Worm (Caenorhabditis elegans) whole organism, midembryonic: Measurements from ENCODE around the gene tbc-17.

Source experiments
- T22C8.4 ChIP-seq: fragments of 200-800 bp; sonication (Bioruptor generic); IDR thresholded peaks from 2 replicates; pipeline ENCODE4 v1.3.6; 2022; ENCODE audit warnings: missing genetic modification characterization, missing compliant biosample characterization
- flt-1 ChIP-seq: fragments of 200-800 bp; sonication (Bioruptor generic); IDR thresholded peaks from 2 replicates; pipeline ENCODE4 v1.3.6; 2022; ENCODE audit warnings: missing genetic modification characterization, missing compliant biosample characterization
- klf-2 ChIP-seq: fragments of 200-800 bp; sonication (Bioruptor generic); conservative IDR thresholded peaks from 2 replicates; pipeline ENCODE4 v1.3.6; 2022; ENCODE audit warnings: missing genetic modification reagents, missing genetic modification characterization, missing compliant biosample characterization
- med-1 ChIP-seq: sonication (generic microtip); optimal IDR thresholded peaks from 2 replicates; lab custom pipeline; 2017; ENCODE audit warnings: missing genetic modification characterization, mild to moderate bottlenecking, missing compliant biosample characterization, antibody characterized with exemption, missing genetic modification reagents; ENCODE audit not compliant: insufficient read depth
- ref-1 ChIP-seq: fragments of 200-800 bp; sonication (Bioruptor generic); conservative IDR thresholded peaks from 2 replicates; pipeline ENCODE4 v1.3.6; 2022; ENCODE audit warnings: missing genetic modification reagents, missing genetic modification characterization, missing compliant biosample characterization
- tab-1 ChIP-seq: fragments of 200-800 bp; sonication (Bioruptor generic); IDR thresholded peaks from 2 replicates; pipeline ENCODE4 v1.3.6; 2022; ENCODE audit warnings: missing genetic modification characterization, missing compliant biosample characterization
- ztf-23 ChIP-seq: fragments of 200-800 bp; sonication (Bioruptor generic); IDR thresholded peaks from 2 replicates; pipeline ENCODE4 v1.3.6; 2022; ENCODE audit warnings: missing genetic modification reagents, missing genetic modification characterization, missing compliant biosample characterization
- ztf-29 ChIP-seq: fragments of 200-800 bp; sonication (Bioruptor generic); IDR thresholded peaks from 2 replicates; pipeline ENCODE4 v1.3.6; 2022; ENCODE audit warnings: missing genetic modification reagents, missing genetic modification characterization, missing compliant biosample characterization

DNA sequence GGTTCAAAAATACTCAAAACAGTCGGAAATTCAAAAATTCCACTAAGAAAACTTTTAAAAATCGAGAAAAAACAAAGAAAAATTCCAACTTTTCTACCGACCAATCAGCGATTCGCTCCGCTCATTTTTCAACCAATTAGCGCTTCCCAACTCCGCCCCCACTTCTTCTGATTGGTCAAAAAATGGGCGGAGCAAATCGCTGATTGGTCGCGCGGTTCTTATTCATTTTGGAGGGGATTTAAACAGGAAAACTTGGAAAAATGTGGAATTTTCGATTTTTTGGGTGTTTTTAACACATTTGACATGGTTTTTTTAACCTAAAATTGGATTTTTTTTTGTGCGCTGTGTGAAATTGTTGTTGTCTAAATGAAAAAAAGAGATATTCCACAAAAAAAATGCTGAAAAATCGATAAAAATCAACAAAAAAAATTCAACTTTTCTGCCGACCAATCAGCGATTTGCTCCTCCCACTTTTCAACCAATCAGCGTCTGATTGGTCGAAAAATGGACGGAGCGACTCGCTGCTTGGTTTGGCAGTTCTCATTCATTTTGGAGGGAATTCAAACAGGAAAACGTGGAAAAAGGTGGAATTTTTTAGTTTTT, 28.6 kb downstream of the tbc-17 start:
- TF ChIP-seq klf-2 (GFP tag; lab: Robert Waterston, UW) (no peak), ztf-29 (no peak), T22C8.4 (GFP tag; lab: Robert Waterston, UW) (no peak), tab-1 (GFP tag; lab: Robert Waterston, UW) (no peak), flt-1 (GFP tag; lab: Robert Waterston, UW) (no peak), ref-1 (no peak), ztf-23 (no peak), med-1 (GFP tag; lab: Kevin White, UChicago) (no peak)
